Worm (Caenorhabditis elegans) whole organism, midembryonic: ENCODE data around the gene Y49E10.10.

Source experiments
- flt-1 ChIP-seq: fragments of 200-800 bp; sonication (Bioruptor generic); IDR thresholded peaks from 2 replicates; pipeline ENCODE4 v1.3.6; 2022; ENCODE audit warnings: missing genetic modification characterization, missing compliant biosample characterization
- klf-2 ChIP-seq: fragments of 200-800 bp; sonication (Bioruptor generic); conservative IDR thresholded peaks from 2 replicates; pipeline ENCODE4 v1.3.6; 2022; ENCODE audit warnings: missing genetic modification reagents, missing genetic modification characterization, missing compliant biosample characterization
- med-1 ChIP-seq: sonication (generic microtip); optimal IDR thresholded peaks from 2 replicates; lab custom pipeline; 2017; ENCODE audit warnings: missing genetic modification characterization, mild to moderate bottlenecking, missing compliant biosample characterization, antibody characterized with exemption, missing genetic modification reagents; ENCODE audit not compliant: insufficient read depth
- ref-1 ChIP-seq: fragments of 200-800 bp; sonication (Bioruptor generic); conservative IDR thresholded peaks from 2 replicates; pipeline ENCODE4 v1.3.6; 2022; ENCODE audit warnings: missing genetic modification reagents, missing genetic modification characterization, missing compliant biosample characterization
- tab-1 ChIP-seq: fragments of 200-800 bp; sonication (Bioruptor generic); IDR thresholded peaks from 2 replicates; pipeline ENCODE4 v1.3.6; 2022; ENCODE audit warnings: missing genetic modification characterization, missing compliant biosample characterization
- ztf-23 ChIP-seq: fragments of 200-800 bp; sonication (Bioruptor generic); IDR thresholded peaks from 2 replicates; pipeline ENCODE4 v1.3.6; 2022; ENCODE audit warnings: missing genetic modification reagents, missing genetic modification characterization, missing compliant biosample characterization

ce11 chrIII:12437020-12437419, 41.8 kb downstream of the Y49E10.10 start:
- TF ChIP-seq flt-1 (GFP tag; lab: Robert Waterston, UW) (no peak), ztf-23 (GFP tag; lab: Robert Waterston, UW) (no peak), med-1 (GFP tag; lab: Kevin White, UChicago) (no peak), tab-1 (GFP tag; lab: Robert Waterston, UW) (no peak), ref-1 (GFP tag; lab: Robert Waterston, UW) (no peak), klf-2 (GFP tag; lab: Robert Waterston, UW) (no peak)
